Worm (Caenorhabditis elegans) whole organism, L2 larva: ENCODE data around the gene W02D7.4.

Experiments used
- C34F6.9 ChIP-seq: fragments of 150-350 bp; optimal IDR thresholded peaks from 2 replicates; lab custom pipeline; 2014; ENCODE audit warnings: missing biosample characterization, missing genetic modification characterization
- F13H6.1 ChIP-seq: sonication (generic microtip); optimal IDR thresholded peaks from 2 replicates; lab custom pipeline; 2016; ENCODE audit warnings: missing genetic modification characterization, missing compliant biosample characterization
- R02D3.7 ChIP-seq: fragments of 150-350 bp; optimal IDR thresholded peaks from 2 replicates; lab custom pipeline; 2014; ENCODE audit warnings: missing biosample characterization, missing genetic modification characterization
- Y55F3AM.14 ChIP-seq: fragments of 200-800 bp; sonication (Bioruptor generic); optimal IDR thresholded peaks from 2 replicates; lab custom pipeline; 2018; ENCODE audit warnings: mild to moderate bottlenecking, missing genetic modification characterization, missing compliant biosample characterization
- ZK546.5 ChIP-seq: sonication (generic microtip); optimal IDR thresholded peaks from 2 replicates; lab custom pipeline; 2017; ENCODE audit warnings: missing biosample characterization, missing genetic modification characterization
- alr-1 ChIP-seq: fragments of 150-350 bp; optimal IDR thresholded peaks from 2 replicates; lab custom pipeline; 2014; ENCODE audit warnings: missing biosample characterization, missing genetic modification characterization
- aly-2 ChIP-seq: fragments of 150-350 bp; optimal IDR thresholded peaks from 2 replicates; lab custom pipeline; 2014; ENCODE audit warnings: missing biosample characterization, missing genetic modification characterization
- ama-1 ChIP-seq: fragments of 150-350 bp; optimal IDR thresholded peaks from 2 replicates; lab custom pipeline; 2018; ENCODE audit warnings: inconsistent platforms
- blmp-1 ChIP-seq: sonication (generic microtip); optimal IDR thresholded peaks from 2 replicates; lab custom pipeline; 2017; ENCODE audit warnings: missing genetic modification characterization, mild to moderate bottlenecking, missing compliant biosample characterization, antibody characterized with exemption, moderate library complexity; ENCODE audit not compliant: insufficient read depth
- ceh-16 ChIP-seq: fragments of 150-350 bp; optimal IDR thresholded peaks from 2 replicates; lab custom pipeline; 2014; ENCODE audit warnings: missing biosample characterization, missing genetic modification characterization
- ceh-82 ChIP-seq: fragments of 150-350 bp; optimal IDR thresholded peaks from 2 replicates; lab custom pipeline; 2014; ENCODE audit warnings: missing biosample characterization, missing genetic modification characterization
- crh-2 ChIP-seq: sonication (generic microtip); optimal IDR thresholded peaks from 2 replicates; lab custom pipeline; 2017; ENCODE audit warnings: missing biosample characterization, missing genetic modification characterization
- dmd-4 ChIP-seq: sonication (generic microtip); optimal IDR thresholded peaks from 2 replicates; lab custom pipeline; 2017; ENCODE audit warnings: missing biosample characterization, missing genetic modification characterization
- egl-27 ChIP-seq: sonication (generic microtip); optimal IDR thresholded peaks from 3 replicates; lab custom pipeline; 2017; ENCODE audit warnings: missing biosample characterization, missing genetic modification reagents, missing genetic modification characterization
- elt-1 ChIP-seq: fragments of 150-350 bp; optimal IDR thresholded peaks from 2 replicates; lab custom pipeline; 2014; ENCODE audit warnings: missing biosample characterization, missing genetic modification characterization
- elt-3 ChIP-seq: sonication (generic microtip); optimal IDR thresholded peaks from 2 replicates; lab custom pipeline; 2017; ENCODE audit warnings: missing biosample characterization, missing genetic modification characterization
- fos-1 ChIP-seq: fragments of 150-350 bp; optimal IDR thresholded peaks from 2 replicates; lab custom pipeline; 2014; ENCODE audit warnings: missing biosample characterization, missing genetic modification characterization
- gmeb-1 ChIP-seq: fragments of 150-350 bp; optimal IDR thresholded peaks from 2 replicates; lab custom pipeline; 2014; ENCODE audit warnings: missing biosample characterization, missing genetic modification characterization
- lin-11 ChIP-seq: fragments of 150-350 bp; sonication (generic microtip); optimal IDR thresholded peaks from 2 replicates; lab custom pipeline; 2014; ENCODE audit warnings: missing biosample characterization, missing genetic modification characterization, inconsistent platforms, mixed read lengths
- lin-13 ChIP-seq: fragments of 150-350 bp; optimal IDR thresholded peaks from 2 replicates; lab custom pipeline; 2014; ENCODE audit warnings: missing biosample characterization, missing genetic modification reagents, missing genetic modification characterization
- lin-39 ChIP-seq: fragments of 150-350 bp; optimal IDR thresholded peaks from 2 replicates; lab custom pipeline; 2014; ENCODE audit warnings: missing biosample characterization, missing genetic modification reagents, missing genetic modification characterization
- lsy-2 ChIP-seq, 2 experiments: fragments of 150-350 bp in 1 of 2; sonication (generic microtip) in 1 of 2; optimal IDR thresholded peaks; 2 replicates each; lab custom pipeline; 2014 to 2017; ENCODE audit warnings: missing biosample characterization in 2 of 2, missing genetic modification characterization in 2 of 2
- mab-5 ChIP-seq: fragments of 150-350 bp; optimal IDR thresholded peaks from 2 replicates; lab custom pipeline; 2014; ENCODE audit warnings: missing biosample characterization, missing genetic modification characterization
- mbf-1 ChIP-seq: sonication (generic microtip); optimal IDR thresholded peaks from 2 replicates; lab custom pipeline; 2017; ENCODE audit warnings: missing biosample characterization, missing genetic modification characterization
- mdl-1 ChIP-seq, 2 experiments: fragments of 150-350 bp in 1 of 2; sonication (generic microtip) in 1 of 2; optimal IDR thresholded peaks; 2 replicates each; lab custom pipeline; 2017; ENCODE audit warnings: missing biosample characterization in 2 of 2, missing genetic modification characterization in 2 of 2
- nhr-10 ChIP-seq: sonication (generic microtip); optimal IDR thresholded peaks from 2 replicates; lab custom pipeline; 2017; ENCODE audit warnings: missing biosample characterization, missing genetic modification characterization
- nhr-11 ChIP-seq: fragments of 150-350 bp; optimal IDR thresholded peaks from 2 replicates; lab custom pipeline; 2014; ENCODE audit warnings: missing biosample characterization, missing genetic modification characterization
- nhr-12 ChIP-seq: fragments of 150-350 bp; optimal IDR thresholded peaks from 2 replicates; lab custom pipeline; 2014; ENCODE audit warnings: missing biosample characterization, missing genetic modification characterization
- nhr-129 ChIP-seq: fragments of 150-350 bp; optimal IDR thresholded peaks from 2 replicates; lab custom pipeline; 2014; ENCODE audit warnings: missing biosample characterization, missing genetic modification characterization
- nhr-21 ChIP-seq: fragments of 150-350 bp; optimal IDR thresholded peaks from 2 replicates; lab custom pipeline; 2014; ENCODE audit warnings: missing biosample characterization, missing genetic modification characterization
- nhr-23 ChIP-seq: fragments of 150-350 bp; optimal IDR thresholded peaks from 2 replicates; lab custom pipeline; 2014; ENCODE audit warnings: missing biosample characterization, missing genetic modification reagents, missing genetic modification characterization
- nhr-237 ChIP-seq: fragments of 150-350 bp; optimal IDR thresholded peaks from 2 replicates; lab custom pipeline; 2014; ENCODE audit warnings: missing biosample characterization, missing genetic modification characterization
- nhr-25 ChIP-seq: fragments of 150-350 bp; sonication (generic microtip); optimal IDR thresholded peaks from 3 replicates; lab custom pipeline; 2014; ENCODE audit warnings: missing biosample characterization, missing genetic modification characterization
- nhr-6 ChIP-seq: fragments of 150-350 bp; optimal IDR thresholded peaks from 2 replicates; lab custom pipeline; 2014; ENCODE audit warnings: missing biosample characterization, missing genetic modification characterization
- nhr-77 ChIP-seq: fragments of 150-350 bp; optimal IDR thresholded peaks from 2 replicates; lab custom pipeline; 2014; ENCODE audit warnings: missing biosample characterization, missing genetic modification characterization
- peb-1 ChIP-seq: fragments of 150-350 bp; optimal IDR thresholded peaks from 2 replicates; lab custom pipeline; 2014; ENCODE audit warnings: missing biosample characterization, missing genetic modification characterization
- sem-4 ChIP-seq: fragments of 150-350 bp; optimal IDR thresholded peaks from 2 replicates; lab custom pipeline; 2014; ENCODE audit warnings: missing biosample characterization, missing genetic modification reagents, missing genetic modification characterization
- skn-1 ChIP-seq: sonication (generic microtip); optimal IDR thresholded peaks from 2 replicates; lab custom pipeline; 2017; ENCODE audit warnings: missing biosample characterization, missing genetic modification characterization
- sma-3 ChIP-seq: sonication (generic microtip); optimal IDR thresholded peaks from 2 replicates; lab custom pipeline; 2016; ENCODE audit warnings: missing genetic modification reagents, missing genetic modification characterization, missing compliant biosample characterization
- sma-9 ChIP-seq, 2 experiments: fragments of 150-350 bp in 1 of 2; sonication (generic microtip) in 1 of 2; optimal IDR thresholded peaks; 2 replicates each; lab custom pipeline; 2014 to 2016; ENCODE audit warnings: missing genetic modification characterization in 2 of 2, mild to moderate bottlenecking in 1 of 2, missing biosample characterization in 1 of 2, missing compliant biosample characterization in 1 of 2, missing genetic modification reagents in 1 of 2, moderate library complexity in 1 of 2
- snpc-4 ChIP-seq: fragments of 150-350 bp; optimal IDR thresholded peaks from 2 replicates; lab custom pipeline; 2014; ENCODE audit warnings: missing biosample characterization, missing genetic modification characterization
- unc-39 ChIP-seq: fragments of 150-350 bp; optimal IDR thresholded peaks from 2 replicates; lab custom pipeline; 2014; ENCODE audit warnings: missing biosample characterization, missing genetic modification characterization
- unc-55 ChIP-seq: fragments of 150-350 bp; sonication (generic microtip); optimal IDR thresholded peaks from 3 replicates; lab custom pipeline; 2014; ENCODE audit warnings: missing biosample characterization, missing genetic modification reagents, missing genetic modification characterization
- unc-62 ChIP-seq: fragments of 150-350 bp; optimal IDR thresholded peaks from 2 replicates; lab custom pipeline; 2014; ENCODE audit warnings: missing biosample characterization, missing genetic modification reagents, missing genetic modification characterization
- zag-1 ChIP-seq: fragments of 150-350 bp; optimal IDR thresholded peaks from 2 replicates; lab custom pipeline; 2014; ENCODE audit warnings: missing biosample characterization, missing genetic modification characterization
- ztf-1 ChIP-seq: fragments of 200-800 bp; sonication (Bioruptor generic); conservative IDR thresholded peaks from 2 replicates; pipeline ENCODE4 v1.3.6; 2022; ENCODE audit warnings: missing genetic modification characterization, missing compliant biosample characterization
- ztf-11 ChIP-seq: sonication (generic microtip); optimal IDR thresholded peaks from 2 replicates; lab custom pipeline; 2017; ENCODE audit warnings: missing biosample characterization, missing genetic modification characterization
- ztf-4 ChIP-seq: fragments of 150-350 bp; optimal IDR thresholded peaks from 2 replicates; lab custom pipeline; 2014; ENCODE audit warnings: missing biosample characterization, missing genetic modification characterization

W02D7.4 gene

ce11 chrV:8247311-8248105 is 49.9 kb downstream of the W02D7.4 start:
- TF ChIP-seq lin-39 = no peak
- TF ChIP-seq egl-27 = peak; percentile 61
- TF ChIP-seq sem-4 (tag; lab: Kevin White, UChicago) = peak; percentile 37
- peak; percentile 92 for TF ChIP-seq sma-3 (GFP tag; lab: Kevin White, UChicago)
- no peak for TF ChIP-seq mbf-1 (tag; lab: Kevin White, UChicago)
- no peak for TF ChIP-seq lin-11 (tag; lab: Kevin White, UChicago)
- peak; percentile 77 for TF ChIP-seq nhr-21 (tag; lab: Kevin White, UChicago)
- TF ChIP-seq ama-1 = peak; percentile 97
- peak; percentile 3 for TF ChIP-seq nhr-77 (tag; lab: Kevin White, UChicago)
- TF ChIP-seq alr-1 (tag; lab: Kevin White, UChicago) = no peak
- TF ChIP-seq Y55F3AM.14 (GFP tag; lab: Kevin White, UChicago) = no peak
- no peak for TF ChIP-seq nhr-10 (tag; lab: Kevin White, UChicago)
- TF ChIP-seq R02D3.7 (tag; lab: Kevin White, UChicago) = no peak
- peak; percentile 23 for TF ChIP-seq C34F6.9 (tag; lab: Kevin White, UChicago)
- peak; percentile 85 for TF ChIP-seq sma-9 (GFP tag; optimal IDR thresholded peaks at IDR 0.05; lab: Kevin White, UChicago)
- no peak for TF ChIP-seq sma-9 (tag; optimal IDR thresholded peaks at IDR 0.05; lab: Kevin White, UChicago)
- TF ChIP-seq nhr-23 (tag; lab: Kevin White, UChicago) = no peak
- TF ChIP-seq peb-1 = no peak
- TF ChIP-seq ztf-1 = no peak
- TF ChIP-seq nhr-129 = peak; percentile 51
- TF ChIP-seq nhr-11 = no peak
- TF ChIP-seq unc-55 (GFP tag; lab: Kevin White, UChicago) = peak; percentile 10
- no peak for TF ChIP-seq unc-39 (tag; lab: Kevin White, UChicago)
- TF ChIP-seq fos-1 = peak; percentile 82
- TF ChIP-seq ceh-16 = peak; percentile 2
- TF ChIP-seq crh-2 (tag; lab: Kevin White, UChicago) = peak; percentile 78
- TF ChIP-seq aly-2 (tag; lab: Kevin White, UChicago) = no peak
- TF ChIP-seq elt-1 = no peak
- TF ChIP-seq mdl-1 (tag; optimal IDR thresholded peaks at IDR 0.05; lab: Kevin White, UChicago) = peak; percentile 17 to 42
- TF ChIP-seq zag-1 (tag; lab: Kevin White, UChicago) = no peak
- TF ChIP-seq elt-3 (tag; lab: Kevin White, UChicago) = no peak
- TF ChIP-seq nhr-6 (tag; lab: Kevin White, UChicago) = no peak
- TF ChIP-seq ztf-11 (tag; lab: Kevin White, UChicago) = no peak
- no peak for TF ChIP-seq blmp-1 (tag; lab: Kevin White, UChicago)
- TF ChIP-seq F13H6.1 = peak; percentile 68
- TF ChIP-seq nhr-25 = peak; percentile 61
- TF ChIP-seq nhr-12 (tag; lab: Kevin White, UChicago) = no peak
- TF ChIP-seq gmeb-1 (tag; lab: Kevin White, UChicago) = peak; percentile 84
- peak; percentile 30 for TF ChIP-seq nhr-237
- TF ChIP-seq ceh-82 = no peak
- TF ChIP-seq ztf-4 (tag; lab: Kevin White, UChicago) = peak; percentile 42
- peak; percentile 3 for TF ChIP-seq unc-62 (GFP tag; lab: Kevin White, UChicago)
- no peak for TF ChIP-seq ZK546.5 (tag; lab: Kevin White, UChicago)
- TF ChIP-seq lsy-2 (tag; optimal IDR thresholded peaks at IDR 0.05; lab: Kevin White, UChicago) = peak; percentile 46 to 56
- TF ChIP-seq skn-1 (tag; lab: Kevin White, UChicago) = no peak
- TF ChIP-seq mab-5 = peak; percentile 19
- peak; percentile 98 for TF ChIP-seq snpc-4 (tag; lab: Kevin White, UChicago)
- no peak for TF ChIP-seq dmd-4 (tag; lab: Kevin White, UChicago)
- peak; percentile 65 for TF ChIP-seq lin-13 (GFP tag; lab: Kevin White, UChicago)
